Fruit fly (Drosophila melanogaster) whole organism, wandering third instar larva: ENCODE data around the gene Acn.

Experiments
- br ChIP-seq: fragments of 200-800 bp; sonication (Bioruptor generic); optimal IDR thresholded peaks from 2 replicates; lab custom pipeline; 2016; ENCODE audit warnings: missing biosample characterization, missing genetic modification characterization
- foxo ChIP-seq, 2 experiments: fragments of 200-800 bp; sonication (Bioruptor generic); optimal IDR thresholded peaks; 2 replicates in 1 of 2; 3 replicates in 1 of 2; lab custom pipeline; 2016 to 2017; ENCODE audit warnings: missing biosample characterization in 2 of 2, missing genetic modification characterization in 2 of 2
- tai ChIP-seq: sonication (Bioruptor generic); optimal IDR thresholded peaks from 2 replicates; lab custom pipeline; 2016; ENCODE audit warnings: missing biosample characterization, missing genetic modification characterization
- usp ChIP-seq: fragments of >200 bp; optimal IDR thresholded peaks from 2 replicates; lab custom pipeline; 2017; ENCODE audit warnings: missing biosample characterization, missing genetic modification characterization
- woc ChIP-seq: sonication (Bioruptor generic); optimal IDR thresholded peaks from 2 replicates; lab custom pipeline; 2016; ENCODE audit warnings: missing biosample characterization, mild to moderate bottlenecking, missing genetic modification characterization

DNA sequence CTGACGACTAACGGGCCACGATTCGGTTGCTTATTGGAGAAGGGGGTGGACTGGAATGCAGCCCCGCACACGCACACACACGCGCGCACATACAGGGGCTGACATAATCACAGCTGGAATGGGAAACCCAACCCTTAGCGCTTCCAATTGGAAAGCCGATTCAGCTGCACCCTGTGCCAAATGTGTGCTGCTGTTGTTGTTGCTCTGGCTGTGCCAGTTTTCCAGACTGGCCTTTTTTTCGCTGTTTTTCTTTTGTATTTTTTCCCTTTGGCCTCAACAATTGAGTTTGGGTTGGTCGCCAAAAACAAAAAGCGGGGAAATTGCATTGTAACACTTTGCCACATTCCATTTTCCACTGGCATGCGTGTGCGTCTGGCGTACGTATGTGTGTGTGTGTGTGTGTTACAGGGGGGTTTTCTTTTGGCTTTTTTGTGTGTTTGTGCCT is 38.2 kb downstream of the Acn start:
- no peak for TF ChIP-seq br
- TF ChIP-seq tai (GFP tag; lab: Kevin White, UChicago), result no peak
- no peak for TF ChIP-seq foxo (GFP tag; optimal IDR thresholded peaks at IDR 0.05; lab: Kevin White, UChicago)
- no peak for TF ChIP-seq woc (GFP tag; lab: Kevin White, UChicago)
- no peak for TF ChIP-seq usp
